Fruit fly (Drosophila melanogaster): Measurements from ENCODE around the gene CG13078.

CG13078 gene

dm6 chr2L:19586436-19587333 lies 23.0 kb downstream of the CG13078 start, which contains the start of gene Lar (continued):
- TF ChIP-seq CG1529 (GFP tag; optimal IDR thresholded peaks at IDR 0.05) (peak; percentile 9), zen (tag; optimal IDR thresholded peaks at IDR 0.05) (peak; percentile 42), CG9215 (GFP tag; IDR thresholded peaks at IDR 0.05) (peak; percentile 55), CG32532 (GFP tag; IDR thresholded peaks at IDR 0.05) (peak; percentile 78), B-H1 (GFP tag; IDR thresholded peaks at IDR 0.05) (peak; percentile 19; the same call in 1 of the 3 replicates), pho (GFP tag; optimal IDR thresholded peaks at IDR 0.05) (peak; percentile 70), oc (tag; optimal IDR thresholded peaks at IDR 0.05) (no peak), Bdp1 (GFP tag; optimal IDR thresholded peaks at IDR 0.05) (peak; percentile 42), Pdp1 (GFP tag; optimal IDR thresholded peaks at IDR 0.05) (peak; percentile 53 to 58), slp2 (GFP tag; optimal IDR thresholded peaks at IDR 0.05) (peak; percentile 34), Hsf (GFP tag; optimal IDR thresholded peaks at IDR 0.05) (peak; percentile 69), nerfin-1 (tag; optimal IDR thresholded peaks at IDR 0.05) (peak; percentile 96), CG32767 (GFP tag; IDR thresholded peaks at IDR 0.05) (no peak), dmrt99B (tag; optimal IDR thresholded peaks at IDR 0.05) (peak; percentile 45), CG11696 (GFP tag; IDR thresholded peaks at IDR 0.05) (no peak), Elba2 (GFP tag; optimal IDR thresholded peaks at IDR 0.05) (no peak), D19A (tag; optimal IDR thresholded peaks at IDR 0.05) (peak; percentile 38), CG2116 (GFP tag; optimal IDR thresholded peaks at IDR 0.05) (peak; percentile 36), CG42726 (GFP tag; IDR thresholded peaks at IDR 0.05; ENCODE audit: partially characterized antibody) (no peak), HmgD (GFP tag; optimal IDR thresholded peaks at IDR 0.05) (peak; percentile 76), seq (GFP tag; IDR thresholded peaks at IDR 0.05) (no peak), E2f2 (GFP tag; IDR thresholded peaks at IDR 0.05) (peak; percentile 57), jing (GFP tag; optimal IDR thresholded peaks at IDR 0.05) (no peak), H2.0 (GFP tag; IDR thresholded peaks at IDR 0.05) (peak; percentile 53; the same call in 1 of the 2 replicates), BEAF-32 (GFP tag; optimal IDR thresholded peaks at IDR 0.05) (peak; percentile 47), Gug (GFP tag; IDR thresholded peaks at IDR 0.05) (peak; percentile 47; the same call in 2 of the 4 replicates), CG31224 (GFP tag; IDR thresholded peaks at IDR 0.05) (no peak), p53 (GFP tag; optimal IDR thresholded peaks at IDR 0.05) (peak; percentile 64), ftz-f1 (GFP tag; optimal IDR thresholded peaks at IDR 0.05) (no peak), Abd-B (GFP tag; optimal IDR thresholded peaks at IDR 0.05) (no peak), az2 (GFP tag; optimal IDR thresholded peaks at IDR 0.05) (peak; percentile 54), CG12769 (tag; optimal IDR thresholded peaks at IDR 0.05) (peak; percentile 40), E2f1 (GFP tag; IDR thresholded peaks at IDR 0.05) (peak; percentile 47; the same call in 1 of the 2 replicates), fu2 (GFP tag; optimal IDR thresholded peaks at IDR 0.05) (peak; percentile 60), pan (optimal IDR thresholded peaks at IDR 0.05) (no peak), pan (GFP tag; optimal IDR thresholded peaks at IDR 0.05 in 1 of 2, IDR thresholded peaks at IDR 0.05 in 1 of 2) (peak in 1 of 2 experiments; percentile 73), pros (GFP tag; optimal IDR thresholded peaks at IDR 0.05) (no peak), Hey (tag; optimal IDR thresholded peaks at IDR 0.05) (no peak), CG34422 (GFP tag; IDR thresholded peaks at IDR 0.05) (0 out of 3 replicates have a peak, but pooled peaks have one; percentile 78), prd (optimal IDR thresholded peaks at IDR 0.05) (no peak), prd (GFP tag; IDR thresholded peaks at IDR 0.05) (peak; percentile 65; the same call in 1 of the 3 replicates), gsb-n (tag; optimal IDR thresholded peaks at IDR 0.05) (no peak), so (GFP tag; IDR thresholded peaks at IDR 0.05) (0 out of 3 replicates have a peak, but pooled peaks have one; percentile 42), Ravus (GFP tag; IDR thresholded peaks at IDR 0.05) (no peak), tgo (GFP tag; IDR thresholded peaks at IDR 0.05) (no peak), CG7745 (tag; optimal IDR thresholded peaks at IDR 0.05) (no peak), CG9797 (GFP tag; optimal IDR thresholded peaks at IDR 0.05) (peak; percentile 44), CG16813 (GFP tag; IDR thresholded peaks at IDR 0.05; ENCODE audit: partially characterized antibody) (no peak)
